Worm (Caenorhabditis elegans) whole organism, young adult: ENCODE measurements around the gene C26B9.6.

Experiments used
- B0336.3 ChIP-seq: fragments of 200-800 bp; sonication (Bioruptor generic); IDR thresholded peaks from 2 replicates; pipeline ENCODE4 v1.3.6; 2022; ENCODE audit warnings: missing genetic modification characterization, missing compliant biosample characterization
- D2030.7 ChIP-seq: fragments of 200-800 bp; sonication (Bioruptor generic); IDR thresholded peaks from 2 replicates; pipeline ENCODE4 v1.3.6; 2022; ENCODE audit warnings: missing genetic modification reagents, missing genetic modification characterization, missing compliant biosample characterization
- F37B4.10 ChIP-seq: fragments of 200-800 bp; sonication (Bioruptor generic); IDR thresholded peaks from 2 replicates; pipeline ENCODE4 v1.3.6; 2022; ENCODE audit warnings: missing genetic modification characterization, missing compliant biosample characterization
- F39B2.1 ChIP-seq: fragments of 200-800 bp; sonication (Bioruptor generic); IDR thresholded peaks from 2 replicates; pipeline ENCODE4 v1.3.6; 2022; ENCODE audit warnings: missing genetic modification reagents, missing genetic modification characterization, missing compliant biosample characterization
- F52B5.7 ChIP-seq: sonication (generic microtip); optimal IDR thresholded peaks from 2 replicates; lab custom pipeline; 2016; ENCODE audit warnings: mild to moderate bottlenecking, missing genetic modification characterization, missing compliant biosample characterization
- F55B11.4 ChIP-seq: sonication (generic microtip); optimal IDR thresholded peaks from 2 replicates; lab custom pipeline; 2016; ENCODE audit warnings: missing compliant biosample characterization, missing genetic modification characterization, borderline replicate concordance; ENCODE audit not compliant: insufficient read depth
- K12H6.12 ChIP-seq: fragments of 200-800 bp; sonication (Bioruptor generic); optimal IDR thresholded peaks from 2 replicates; lab custom pipeline; 2018; ENCODE audit warnings: mild to moderate bottlenecking, missing genetic modification characterization, missing compliant biosample characterization
- ama-1 ChIP-seq, 3 experiments: fragments of 150-350 bp in 1 of 3; sonication (generic microtip) in 2 of 3; optimal IDR thresholded peaks; 2 replicates each; lab custom pipeline; 2014 to 2018; ENCODE audit warnings: missing biosample characterization in 2 of 3, missing genetic modification characterization in 2 of 3, missing genetic modification reagents in 2 of 3
- attf-5 ChIP-seq: fragments of 200-800 bp; sonication (Bioruptor generic); optimal IDR thresholded peaks from 2 replicates; lab custom pipeline; 2018; ENCODE audit warnings: mild to moderate bottlenecking, missing genetic modification characterization, missing compliant biosample characterization
- attf-6 ChIP-seq: fragments of 200-800 bp; sonication (Bioruptor generic); IDR thresholded peaks from 2 replicates; pipeline ENCODE4 v1.3.6; 2022; ENCODE audit warnings: missing genetic modification reagents, missing genetic modification characterization, missing compliant biosample characterization
- bed-1 ChIP-seq: fragments of 200-800 bp; sonication (Bioruptor generic); IDR thresholded peaks from 2 replicates; pipeline ENCODE4 v1.3.6; 2022; ENCODE audit warnings: missing genetic modification reagents, missing genetic modification characterization, missing compliant biosample characterization
- bed-2 ChIP-seq: fragments of 200-800 bp; sonication (Bioruptor generic); IDR thresholded peaks from 2 replicates; pipeline ENCODE4 v1.3.6; 2022; ENCODE audit warnings: missing genetic modification reagents, missing genetic modification characterization, missing compliant biosample characterization
- cebp-1 ChIP-seq, 2 experiments: fragments of 200-800 bp in 1 of 2; sonication (Bioruptor generic) in 1 of 2; sonication (generic microtip) in 1 of 2; IDR thresholded peaks in 1 of 2; optimal IDR thresholded peaks in 1 of 2; 2 replicates each; pipeline versions ENCODE4 v1.3.6 to Lab custom; 2017 to 2022; ENCODE audit warnings: missing compliant biosample characterization in 2 of 2, missing genetic modification characterization in 2 of 2, mild to moderate bottlenecking in 1 of 2, missing genetic modification reagents in 1 of 2, moderate library complexity in 1 of 2
- ceh-27 ChIP-seq: fragments of 200-800 bp; sonication (Bioruptor generic); optimal IDR thresholded peaks from 2 replicates; lab custom pipeline; 2018; ENCODE audit warnings: mild to moderate bottlenecking, missing genetic modification characterization, moderate library complexity, missing compliant biosample characterization
- ceh-58 ChIP-seq: fragments of 200-800 bp; sonication (Bioruptor generic); IDR thresholded peaks from 2 replicates; pipeline ENCODE4 v1.3.6; 2022; ENCODE audit warnings: missing genetic modification characterization, missing compliant biosample characterization
- ceh-79 ChIP-seq: sonication (generic microtip); optimal IDR thresholded peaks from 2 replicates; lab custom pipeline; 2017; ENCODE audit warnings: mild to moderate bottlenecking, missing genetic modification characterization, missing compliant biosample characterization
- chd-7 ChIP-seq: sonication (generic microtip); optimal IDR thresholded peaks from 2 replicates; lab custom pipeline; 2016; ENCODE audit warnings: mild to moderate bottlenecking, missing genetic modification characterization, moderate library complexity, missing compliant biosample characterization
- dox-1 ChIP-seq: fragments of 200-800 bp; sonication (Bioruptor generic); IDR thresholded peaks from 2 replicates; pipeline ENCODE4 v1.3.6; 2022; ENCODE audit warnings: missing genetic modification reagents, missing genetic modification characterization, missing compliant biosample characterization
- egrh-3 ChIP-seq: fragments of 200-800 bp; sonication (Bioruptor generic); IDR thresholded peaks from 2 replicates; pipeline ENCODE4 v1.3.6; 2022; ENCODE audit warnings: missing genetic modification reagents, missing genetic modification characterization, missing compliant biosample characterization
- ekl-4 ChIP-seq: fragments of 200-800 bp; sonication (Bioruptor generic); IDR thresholded peaks from 2 replicates; pipeline ENCODE4 v1.3.6; 2022; ENCODE audit warnings: missing genetic modification reagents, missing genetic modification characterization, missing compliant biosample characterization
- ets-4 ChIP-seq: fragments of 200-800 bp; sonication (Bioruptor generic); optimal IDR thresholded peaks from 2 replicates; lab custom pipeline; 2018; ENCODE audit warnings: mild to moderate bottlenecking, missing genetic modification characterization, missing compliant biosample characterization
- gei-17 ChIP-seq: fragments of 200-800 bp; sonication (Bioruptor generic); optimal IDR thresholded peaks from 2 replicates; lab custom pipeline; 2018; ENCODE audit warnings: mild to moderate bottlenecking, missing genetic modification characterization, missing compliant biosample characterization
- hrde-1 ChIP-seq: sonication (generic microtip); optimal IDR thresholded peaks from 2 replicates; lab custom pipeline; 2016; ENCODE audit warnings: missing genetic modification characterization, mild to moderate bottlenecking, missing compliant biosample characterization, moderate library complexity, missing genotype, missing genetic modification reagents, borderline replicate concordance
- lag-1 ChIP-seq: fragments of 200-800 bp; sonication (Bioruptor generic); IDR thresholded peaks from 2 replicates; pipeline ENCODE4 v1.3.6; 2022; ENCODE audit warnings: missing genetic modification reagents, missing genetic modification characterization, missing compliant biosample characterization
- lin-40 ChIP-seq: sonication (generic microtip); optimal IDR thresholded peaks from 2 replicates; lab custom pipeline; 2016; ENCODE audit warnings: missing genetic modification characterization, mild to moderate bottlenecking, missing compliant biosample characterization, missing genotype, missing genetic modification reagents
- lir-1 ChIP-seq: fragments of 200-800 bp; sonication (Bioruptor generic); conservative IDR thresholded peaks from 2 replicates; pipeline ENCODE4 v1.3.6; 2022; ENCODE audit warnings: missing genetic modification reagents, missing genetic modification characterization, missing compliant biosample characterization
- madf-8 ChIP-seq: fragments of 200-800 bp; sonication (Bioruptor generic); conservative IDR thresholded peaks from 2 replicates; pipeline ENCODE4 v1.3.6; 2022; ENCODE audit warnings: missing genetic modification reagents, missing genetic modification characterization, missing compliant biosample characterization
- mel-28 ChIP-seq: sonication (generic microtip); optimal IDR thresholded peaks from 2 replicates; lab custom pipeline; 2016; ENCODE audit warnings: borderline replicate concordance, mild to moderate bottlenecking, missing genetic modification characterization, missing compliant biosample characterization
- nfyb-1 ChIP-seq: fragments of 200-800 bp; sonication (Bioruptor generic); IDR thresholded peaks from 2 replicates; pipeline ENCODE4 v1.3.6; 2022; ENCODE audit warnings: missing genetic modification reagents, missing genetic modification characterization, missing compliant biosample characterization
- nhr-80 ChIP-seq: sonication (generic microtip); optimal IDR thresholded peaks from 2 replicates; lab custom pipeline; 2016; ENCODE audit warnings: missing genetic modification characterization, missing compliant biosample characterization
- rpc-1 ChIP-seq, 2 experiments: fragments of 150-350 bp in 1 of 2; sonication (generic microtip) in 1 of 2; optimal IDR thresholded peaks; 2 replicates each; lab custom pipeline; 2014 to 2018; ENCODE audit warnings: missing biosample characterization in 1 of 2, missing genetic modification characterization in 1 of 2, missing genetic modification reagents in 1 of 2, missing genotype in 1 of 2
- snpc-1.1 ChIP-seq: sonication (generic microtip); optimal IDR thresholded peaks from 2 replicates; lab custom pipeline; 2017; ENCODE audit warnings: missing genetic modification characterization, mild to moderate bottlenecking, missing compliant biosample characterization, antibody characterized with exemption, moderate library complexity, missing genotype, missing genetic modification reagents; ENCODE audit not compliant: insufficient read depth
- snpc-4 ChIP-seq, 5 experiments: fragments of 150-350 bp in 1 of 5; sonication (generic microtip) in 4 of 5; optimal IDR thresholded peaks; 2 replicates each; lab custom pipeline; 2014 to 2018; ENCODE audit warnings: missing genetic modification characterization in 5 of 5, missing biosample characterization in 3 of 5, antibody characterized with exemption in 2 of 5, mild to moderate bottlenecking in 2 of 5, missing compliant biosample characterization in 2 of 5, missing genotype in 2 of 5, moderate library complexity in 2 of 5, missing genetic modification reagents in 1 of 5
- somi-1 ChIP-seq: fragments of 200-800 bp; sonication (Bioruptor generic); optimal IDR thresholded peaks from 2 replicates; lab custom pipeline; 2018; ENCODE audit warnings: mild to moderate bottlenecking, missing genetic modification characterization, missing compliant biosample characterization
- tbp1 ChIP-seq: fragments of 200-800 bp; sonication (Bioruptor generic); optimal IDR thresholded peaks from 2 replicates; lab custom pipeline; 2018; ENCODE audit warnings: mild to moderate bottlenecking, missing genetic modification characterization, missing compliant biosample characterization
- unc-130 ChIP-seq: sonication (generic microtip); optimal IDR thresholded peaks from 2 replicates; lab custom pipeline; 2016; ENCODE audit warnings: missing genetic modification reagents, missing genetic modification characterization, missing compliant biosample characterization
- zfh-2 ChIP-seq: fragments of 200-800 bp; sonication (Bioruptor generic); conservative IDR thresholded peaks from 2 replicates; pipeline ENCODE4 v1.3.6; 2022; ENCODE audit warnings: missing genetic modification reagents, missing genetic modification characterization, missing compliant biosample characterization
- ztf-18 ChIP-seq: sonication (generic microtip); optimal IDR thresholded peaks from 2 replicates; lab custom pipeline; 2016; ENCODE audit warnings: missing genotype, mild to moderate bottlenecking, missing genetic modification characterization, missing compliant biosample characterization

C26B9.6 gene

ce11 chrX:5360682-5361081 lies 25.4 kb upstream of the C26B9.6 start (continued):
- TF ChIP-seq F55B11.4 (tag; lab: Kevin White, UChicago) = no peak
- no peak for TF ChIP-seq bed-2 (GFP tag; lab: Robert Waterston, UW)
- TF ChIP-seq F39B2.1 (GFP tag; lab: Robert Waterston, UW) = no peak
- peak; percentile 15; the same call in 1 of the 2 replicates for TF ChIP-seq madf-8

ce11 chrX:5355253-5355652 lies 20.0 kb upstream of the C26B9.6 start:
- TF ChIP-seq nhr-80 (tag; lab: Kevin White, UChicago) (peak; percentile 61), lag-1 (no peak), cebp-1 (GFP tag; IDR thresholded peaks at IDR 0.05; lab: Robert Waterston, UW) (peak; percentile 71), cebp-1 (tag; optimal IDR thresholded peaks at IDR 0.05; lab: Kevin White, UChicago) (peak; percentile 89), ama-1 (optimal IDR thresholded peaks at IDR 0.05; lab: Kevin White, UChicago) (no peak), ama-1 (GFP tag; optimal IDR thresholded peaks at IDR 0.05; lab: Kevin White, UChicago) (no peak), snpc-4 (GFP tag; optimal IDR thresholded peaks at IDR 0.05; lab: Kevin White, UChicago) (no peak), snpc-4 (tag; optimal IDR thresholded peaks at IDR 0.05; lab: Kevin White, UChicago) (peak in 1 of 4 experiments; percentile 38), attf-5 (GFP tag; lab: Kevin White, UChicago) (peak; percentile 15), B0336.3 (GFP tag; lab: Robert Waterston, UW) (peak; percentile 60), lin-40 (tag; lab: Kevin White, UChicago) (peak; percentile 14)

ce11 chrX:5354022-5354876 lies 19.0 kb upstream of the C26B9.6 start, which contains the start of gene pfn-2:
Gene pfn-2 (minus strand): TSS chrX:5354072.
- TF ChIP-seq zfh-2 (peak; percentile 98), bed-1 (no peak), ceh-27 (GFP tag; lab: Kevin White, UChicago) (peak; percentile 37), gei-17 (peak; percentile 53), tbp1 (GFP tag; lab: Kevin White, UChicago) (no peak), F52B5.7 (tag; lab: Kevin White, UChicago) (peak; percentile 16), ceh-79 (tag; lab: Kevin White, UChicago) (no peak), lir-1 (GFP tag; lab: Robert Waterston, UW) (no peak; the same call in 1 of the 2 replicates), egrh-3 (GFP tag; lab: Robert Waterston, UW) (peak; percentile 83; the same call in 1 of the 2 replicates), mel-28 (tag; lab: Kevin White, UChicago) (no peak), ceh-58 (0 out of 2 replicates have a peak, but pooled peaks have one; percentile 49), D2030.7 (no peak), attf-6 (no peak), F37B4.10 (GFP tag; lab: Robert Waterston, UW) (0 out of 2 replicates have a peak, but pooled peaks have one; percentile 77), nhr-80 (tag; lab: Kevin White, UChicago) (peak; percentile 79), lin-40 (tag; lab: Kevin White, UChicago) (no peak), somi-1 (no peak), ekl-4 (GFP tag; lab: Robert Waterston, UW) (0 out of 2 replicates have a peak, but pooled peaks have one; percentile 35), chd-7 (tag; lab: Kevin White, UChicago) (peak; percentile 40), cebp-1 (GFP tag; IDR thresholded peaks at IDR 0.05; lab: Robert Waterston, UW) (no peak), cebp-1 (tag; optimal IDR thresholded peaks at IDR 0.05; lab: Kevin White, UChicago) (peak; percentile 48), ztf-18 (no peak), ama-1 (optimal IDR thresholded peaks at IDR 0.05; lab: Kevin White, UChicago) (no peak), ama-1 (GFP tag; optimal IDR thresholded peaks at IDR 0.05; lab: Kevin White, UChicago) (no peak), rpc-1 (optimal IDR thresholded peaks at IDR 0.05; lab: Kevin White, UChicago) (no peak), rpc-1 (tag; optimal IDR thresholded peaks at IDR 0.05; lab: Kevin White, UChicago) (no peak), attf-5 (GFP tag; lab: Kevin White, UChicago) (peak; percentile 8), K12H6.12 (peak; percentile 13), dox-1 (GFP tag; lab: Robert Waterston, UW) (peak; percentile 58; the same call in 1 of the 2 replicates), ets-4 (GFP tag; lab: Kevin White, UChicago) (peak; percentile 28), F55B11.4 (tag; lab: Kevin White, UChicago) (no peak), unc-130 (GFP tag; lab: Kevin White, UChicago) (no peak), hrde-1 (tag; lab: Kevin White, UChicago) (no peak), nfyb-1 (GFP tag; lab: Robert Waterston, UW) (peak; percentile 69), snpc-1.1 (tag; lab: Kevin White, UChicago) (no peak)
